Worm (Caenorhabditis elegans) whole organism, L3 larva: Measurements from ENCODE around the gene R05A10.6.

Source experiments
- ama-1 ChIP-seq: fragments of 150-350 bp; optimal IDR thresholded peaks from 2 replicates; lab custom pipeline; 2018
- egl-27 ChIP-seq: sonication (generic microtip); optimal IDR thresholded peaks from 4 replicates; lab custom pipeline; 2017; ENCODE audit warnings: missing biosample characterization, missing genetic modification reagents, missing genetic modification characterization
- elt-1 ChIP-seq: fragments of 150-350 bp; optimal IDR thresholded peaks from 2 replicates; lab custom pipeline; 2014; ENCODE audit warnings: missing biosample characterization, missing genetic modification characterization
- elt-3 ChIP-seq, 3 experiments: fragments of 150-350 bp in 1 of 3; sonication (generic microtip) in 2 of 3; optimal IDR thresholded peaks; 2 replicates in 2 of 3; 4 replicates in 1 of 3; lab custom pipeline; 2014 to 2017; ENCODE audit warnings: missing biosample characterization in 3 of 3, missing genetic modification characterization in 3 of 3
- mml-1 ChIP-seq: fragments of 150-350 bp; sonication (generic microtip); optimal IDR thresholded peaks from 3 replicates; lab custom pipeline; 2014; ENCODE audit warnings: missing biosample characterization, missing genetic modification characterization
- nhr-12 ChIP-seq: fragments of 150-350 bp; optimal IDR thresholded peaks from 2 replicates; lab custom pipeline; 2014; ENCODE audit warnings: missing biosample characterization, missing genetic modification characterization
- nhr-77 ChIP-seq: fragments of 150-350 bp; optimal IDR thresholded peaks from 2 replicates; lab custom pipeline; 2014; ENCODE audit warnings: missing biosample characterization, missing genetic modification characterization
- pqm-1 ChIP-seq: fragments of 150-350 bp; optimal IDR thresholded peaks from 2 replicates; lab custom pipeline; 2017; ENCODE audit warnings: missing biosample characterization, missing genetic modification characterization, inconsistent platforms
- snpc-4 ChIP-seq: fragments of 150-350 bp; optimal IDR thresholded peaks from 2 replicates; lab custom pipeline; 2014; ENCODE audit warnings: missing biosample characterization, missing genetic modification characterization
- zag-1 ChIP-seq: fragments of 150-350 bp; optimal IDR thresholded peaks from 2 replicates; lab custom pipeline; 2014; ENCODE audit warnings: missing biosample characterization, missing genetic modification characterization

ce11 chrIV:14193196-14193595, 27.6 kb downstream of the R05A10.6 start, which contains the start of gene K01G12.3:
- TF ChIP-seq egl-27 (no peak), elt-1 (tag; lab: Kevin White, UChicago) (no peak), mml-1 (no peak), snpc-4 (no peak), nhr-12 (tag; lab: Kevin White, UChicago) (no peak), zag-1 (no peak), nhr-77 (tag; lab: Kevin White, UChicago) (no peak), pqm-1 (tag; lab: Kevin White, UChicago) (no peak), elt-3 (tag; optimal IDR thresholded peaks at IDR 0.05; lab: Kevin White, UChicago) (no peak), ama-1 (lab: Kevin White, UChicago) (no peak)
